Worm (Caenorhabditis elegans) whole organism, L4 larva: ENCODE results near the gene C47A4.5.

ENCODE experiments used
- D1046.2 ChIP-seq: fragments of 200-800 bp; sonication (Bioruptor generic); IDR thresholded peaks from 2 replicates; pipeline ENCODE4 v1.3.6; 2022; ENCODE audit warnings: missing genetic modification characterization, missing compliant biosample characterization
- F44E2.7 ChIP-seq: fragments of 200-800 bp; sonication (Bioruptor generic); IDR thresholded peaks from 2 replicates; pipeline ENCODE4 v2.1.2; 2022; ENCODE audit warnings: missing genetic modification characterization, missing compliant biosample characterization
- F49E8.2 ChIP-seq: sonication (generic microtip); optimal IDR thresholded peaks from 2 replicates; lab custom pipeline; 2016; ENCODE audit warnings: missing compliant biosample characterization, mild to moderate bottlenecking, missing genetic modification characterization, borderline replicate concordance
- R02D3.7 ChIP-seq: fragments of 150-350 bp; sonication (generic microtip); optimal IDR thresholded peaks from 3 replicates; lab custom pipeline; 2014; ENCODE audit warnings: missing biosample characterization, missing genetic modification characterization
- Y48G9A.11 ChIP-seq: fragments of 200-800 bp; sonication (Bioruptor generic); IDR thresholded peaks from 2 replicates; pipeline ENCODE4 v1.3.6; 2022; ENCODE audit warnings: missing genetic modification reagents, missing genetic modification characterization, missing compliant biosample characterization
- Y5F2A.4 ChIP-seq: fragments of 200-800 bp; sonication (Bioruptor generic); optimal IDR thresholded peaks from 2 replicates; lab custom pipeline; 2018; ENCODE audit warnings: mild to moderate bottlenecking, missing genetic modification characterization, missing compliant biosample characterization
- Y75B8A.6 ChIP-seq: fragments of 200-800 bp; sonication (Bioruptor generic); IDR thresholded peaks from 2 replicates; pipeline ENCODE4 v1.3.6; 2022; ENCODE audit warnings: missing genetic modification reagents, missing genetic modification characterization, missing compliant biosample characterization
- ZK337.2 ChIP-seq: fragments of 200-800 bp; sonication (Bioruptor generic); IDR thresholded peaks from 2 replicates; pipeline ENCODE4 v1.3.6; 2022; ENCODE audit warnings: missing genetic modification reagents, missing genetic modification characterization, missing compliant biosample characterization
- aha-1 ChIP-seq: fragments of 150-350 bp; peaks from one replicate; lab custom pipeline; 2014; ENCODE audit warnings: missing biosample characterization, missing genetic modification characterization
- ama-1 ChIP-seq: fragments of 150-350 bp; optimal IDR thresholded peaks from 2 replicates; lab custom pipeline; 2014; ENCODE audit warnings: inconsistent platforms, mixed read lengths
- ceh-20 ChIP-seq: fragments of 200-800 bp; sonication (Bioruptor generic); IDR thresholded peaks from 2 replicates; pipeline ENCODE4 v1.3.6; 2022; ENCODE audit warnings: missing genetic modification reagents, missing genetic modification characterization, missing compliant biosample characterization
- ctbp-1 ChIP-seq: fragments of 200-800 bp; sonication (Bioruptor generic); IDR thresholded peaks from 2 replicates; pipeline ENCODE4 v1.3.6; 2022; ENCODE audit warnings: missing genetic modification reagents, missing genetic modification characterization, missing compliant biosample characterization
- daf-16 ChIP-seq, 3 experiments: sonication (generic microtip); optimal IDR thresholded peaks; 2 replicates each; lab custom pipeline; 2016 to 2017; ENCODE audit warnings: missing genetic modification characterization in 3 of 3, missing genetic modification reagents in 3 of 3, mild to moderate bottlenecking in 2 of 3, missing compliant biosample characterization in 2 of 3, missing biosample characterization in 1 of 3, moderate library complexity in 1 of 3
- daf-19 ChIP-seq: fragments of 200-800 bp; sonication (Bioruptor generic); conservative IDR thresholded peaks from 2 replicates; pipeline ENCODE4 v1.3.6; 2022; ENCODE audit warnings: missing genetic modification characterization, missing compliant biosample characterization
- daf-8 ChIP-seq: fragments of 200-800 bp; sonication (Bioruptor generic); IDR thresholded peaks from 2 replicates; pipeline ENCODE4 v1.3.6; 2022; ENCODE audit warnings: missing genetic modification characterization, missing compliant biosample characterization
- dmd-8 ChIP-seq: fragments of 200-800 bp; sonication (Bioruptor generic); IDR thresholded peaks from 2 replicates; pipeline ENCODE4 v1.3.6; 2022; ENCODE audit warnings: missing genetic modification characterization, missing compliant biosample characterization
- dmd-9 ChIP-seq: fragments of 200-800 bp; sonication (Bioruptor generic); IDR thresholded peaks from 2 replicates; pipeline ENCODE4 v1.3.6; 2022; ENCODE audit warnings: missing genetic modification reagents, missing genetic modification characterization, missing compliant biosample characterization
- duxl-1 ChIP-seq: sonication (generic microtip); optimal IDR thresholded peaks from 2 replicates; lab custom pipeline; 2016; ENCODE audit warnings: mild to moderate bottlenecking, missing genetic modification characterization, moderate library complexity, missing compliant biosample characterization; ENCODE audit not compliant: poor library complexity
- egl-27 ChIP-seq: sonication (generic microtip); optimal IDR thresholded peaks from 3 replicates; lab custom pipeline; 2017; ENCODE audit warnings: missing biosample characterization, missing genetic modification reagents, missing genetic modification characterization
- hif-1 ChIP-seq, 2 experiments: sonication (generic microtip); optimal IDR thresholded peaks; 2 replicates each; lab custom pipeline; 2016 to 2017; ENCODE audit warnings: missing compliant biosample characterization in 2 of 2, missing genetic modification characterization in 2 of 2, missing genetic modification reagents in 2 of 2, missing genotype in 2 of 2, mild to moderate bottlenecking in 1 of 2
- hlh-11 ChIP-seq: fragments of 200-800 bp; sonication (Bioruptor generic); optimal IDR thresholded peaks from 2 replicates; lab custom pipeline; 2018; ENCODE audit warnings: mild to moderate bottlenecking, missing genetic modification characterization, missing compliant biosample characterization
- lin-15B ChIP-seq: fragments of 150-350 bp; sonication (generic microtip); optimal IDR thresholded peaks from 3 replicates; lab custom pipeline; 2014; ENCODE audit warnings: missing biosample characterization, missing genetic modification characterization
- lin-39 ChIP-seq: fragments of 150-350 bp; optimal IDR thresholded peaks from 2 replicates; lab custom pipeline; 2014; ENCODE audit warnings: missing biosample characterization, missing genetic modification reagents, missing genetic modification characterization
- madf-5 ChIP-seq, 2 experiments: fragments of 200-800 bp; sonication (Bioruptor generic); IDR thresholded peaks; 2 replicates each; pipeline ENCODE4 v1.3.6; 2022; ENCODE audit warnings: missing compliant biosample characterization in 2 of 2, missing genetic modification characterization in 2 of 2
- mdt-29 ChIP-seq: fragments of 200-800 bp; sonication (Bioruptor generic); IDR thresholded peaks from 2 replicates; pipeline ENCODE4 v1.3.6; 2022; ENCODE audit warnings: missing genetic modification reagents, missing genetic modification characterization, missing compliant biosample characterization
- mep-1 ChIP-seq: fragments of 150-350 bp; sonication (generic microtip); optimal IDR thresholded peaks from 3 replicates; lab custom pipeline; 2014; ENCODE audit warnings: missing biosample characterization, missing genetic modification characterization
- nhr-10 ChIP-seq: fragments of 150-350 bp; optimal IDR thresholded peaks from 2 replicates; lab custom pipeline; 2014; ENCODE audit warnings: missing biosample characterization, missing genetic modification characterization
- nhr-102 ChIP-seq: sonication (generic microtip); optimal IDR thresholded peaks from 2 replicates; lab custom pipeline; 2016; ENCODE audit warnings: mild to moderate bottlenecking, missing genetic modification characterization, moderate library complexity, missing compliant biosample characterization
- nhr-111 ChIP-seq: fragments of 200-800 bp; sonication (Bioruptor generic); optimal IDR thresholded peaks from 2 replicates; lab custom pipeline; 2018; ENCODE audit warnings: mild to moderate bottlenecking, missing genetic modification characterization, missing compliant biosample characterization
- nhr-237 ChIP-seq: sonication (generic microtip); optimal IDR thresholded peaks from 2 replicates; lab custom pipeline; 2017; ENCODE audit warnings: missing biosample characterization, missing genetic modification characterization
- nhr-42 ChIP-seq: fragments of 200-800 bp; sonication (Bioruptor generic); IDR thresholded peaks from 2 replicates; pipeline ENCODE4 v1.3.6; 2022; ENCODE audit warnings: missing genetic modification characterization, missing compliant biosample characterization
- nhr-76 ChIP-seq: fragments of 150-350 bp; optimal IDR thresholded peaks from 2 replicates; lab custom pipeline; 2014; ENCODE audit warnings: missing biosample characterization, missing genetic modification characterization
- nhr-77 ChIP-seq: fragments of 150-350 bp; optimal IDR thresholded peaks from 2 replicates; lab custom pipeline; 2014; ENCODE audit warnings: missing biosample characterization, missing genetic modification characterization
- pha-4 ChIP-seq, 2 experiments: fragments of 150-350 bp in 1 of 2; fragments of 200-800 bp in 1 of 2; sonication (Bioruptor generic) in 1 of 2; IDR thresholded peaks in 1 of 2; optimal IDR thresholded peaks in 1 of 2; 2 replicates each; pipeline versions ENCODE4 v1.3.6 to Lab custom; 2014 to 2022; ENCODE audit warnings: missing genetic modification characterization in 2 of 2, missing genetic modification reagents in 2 of 2, missing biosample characterization in 1 of 2, missing compliant biosample characterization in 1 of 2
- saeg-2 ChIP-seq: fragments of 200-800 bp; sonication (Bioruptor generic); IDR thresholded peaks from 2 replicates; pipeline ENCODE4 v1.3.6; 2022; ENCODE audit warnings: missing genetic modification reagents, missing genetic modification characterization, missing compliant biosample characterization
- set-16 ChIP-seq: fragments of 200-800 bp; sonication (Bioruptor generic); IDR thresholded peaks from 2 replicates; pipeline ENCODE4 v1.3.6; 2022; ENCODE audit warnings: missing genetic modification reagents, missing genetic modification characterization, missing compliant biosample characterization
- skn-1 ChIP-seq: fragments of 150-350 bp; optimal IDR thresholded peaks from 2 replicates; lab custom pipeline; 2014; ENCODE audit warnings: missing biosample characterization, missing genetic modification characterization
- spr-3 ChIP-seq: fragments of 200-800 bp; sonication (Bioruptor generic); optimal IDR thresholded peaks from 2 replicates; lab custom pipeline; 2018; ENCODE audit warnings: mild to moderate bottlenecking, missing genetic modification characterization, missing compliant biosample characterization
- tag-97 ChIP-seq: fragments of 200-800 bp; sonication (Bioruptor generic); IDR thresholded peaks from 2 replicates; pipeline ENCODE4 v1.3.6; 2022; ENCODE audit warnings: missing genetic modification characterization, missing compliant biosample characterization
- unc-130 ChIP-seq: sonication (generic microtip); optimal IDR thresholded peaks from 2 replicates; lab custom pipeline; 2016; ENCODE audit warnings: missing genetic modification reagents, missing genetic modification characterization, missing compliant biosample characterization
- unc-62 ChIP-seq, 3 experiments: fragments of 150-350 bp in 1 of 3; sonication (generic microtip); optimal IDR thresholded peaks in 2 of 3; peaks in 1 of 3; 1 replicate in 1 of 3; 2 replicates in 2 of 3; lab custom pipeline; 2014 to 2017; ENCODE audit warnings: missing biosample characterization in 3 of 3, missing genetic modification characterization in 3 of 3, missing genetic modification reagents in 3 of 3, missing genotype in 1 of 3
- vab-7 ChIP-seq: fragments of 200-800 bp; sonication (Bioruptor generic); IDR thresholded peaks from 2 replicates; pipeline ENCODE4 v1.3.6; 2022; ENCODE audit warnings: missing genetic modification reagents, missing genetic modification characterization, missing compliant biosample characterization

C47A4.5 gene

DNA sequence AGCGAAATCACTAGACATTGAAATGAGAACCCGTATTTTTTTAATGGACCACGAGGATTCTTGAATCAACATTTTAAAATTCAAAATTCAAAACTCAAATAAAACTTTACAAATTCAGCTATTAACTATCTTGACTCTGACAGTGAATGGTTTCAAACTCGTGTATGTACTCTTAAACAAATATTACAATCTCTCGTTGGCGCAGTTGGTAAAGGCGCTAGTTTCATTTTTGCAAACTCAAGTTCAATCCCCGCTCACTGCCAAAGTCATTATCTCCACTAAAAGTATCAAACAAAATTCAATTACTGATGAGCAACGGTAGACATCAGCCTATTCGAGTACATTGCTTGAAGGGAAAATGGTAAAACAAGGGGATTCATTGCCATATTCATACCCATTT, 44.0 kb upstream of the C47A4.5 start (continued):
- no peak for TF ChIP-seq ZK337.2 (GFP tag; lab: Robert Waterston, UW)
- TF ChIP-seq, all 104 proteins: peak for 17

DNA sequence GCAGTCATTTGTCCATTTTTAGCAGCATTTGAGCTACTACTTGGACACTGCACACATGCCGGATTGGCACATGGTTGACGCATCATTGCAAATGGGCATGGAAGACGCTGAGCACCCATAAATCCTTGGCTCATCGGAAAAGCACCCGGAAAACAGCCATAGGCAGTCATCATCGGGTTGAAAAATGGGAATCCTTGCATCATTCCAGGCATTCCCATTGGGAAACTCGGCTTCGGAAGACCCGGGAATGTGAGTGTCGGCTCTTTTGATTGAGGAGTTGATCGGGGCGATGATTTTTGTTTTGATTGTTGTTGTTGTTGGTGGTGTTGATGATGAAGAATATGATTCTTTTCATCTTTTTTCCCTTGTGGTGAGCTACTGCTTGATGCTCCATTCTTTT, 42.8 kb upstream of the C47A4.5 start:
- TF ChIP-seq vab-7 (GFP tag; lab: Robert Waterston, UW) = no peak
- no peak for TF ChIP-seq dmd-8 (GFP tag; lab: Robert Waterston, UW)
- TF ChIP-seq daf-8 (GFP tag; lab: Robert Waterston, UW) = no peak
- no peak for TF ChIP-seq unc-130 (GFP tag; lab: Kevin White, UChicago)
- TF ChIP-seq saeg-2 (GFP tag; lab: Robert Waterston, UW) = no peak
- TF ChIP-seq nhr-76 = no peak
- no peak for TF ChIP-seq nhr-237 (tag; lab: Kevin White, UChicago)
- TF ChIP-seq ctbp-1 (GFP tag; lab: Robert Waterston, UW) = no peak
- no peak for TF ChIP-seq D1046.2 (GFP tag; lab: Robert Waterston, UW)
- no peak for TF ChIP-seq lin-15B (tag; lab: Kevin White, UChicago)
- no peak for TF ChIP-seq madf-5 (GFP tag; IDR thresholded peaks at IDR 0.05; lab: Robert Waterston, UW)
- TF ChIP-seq mep-1 (tag; lab: Kevin White, UChicago) = no peak
- TF ChIP-seq ceh-20 (GFP tag; lab: Robert Waterston, UW) = peak; percentile 11; the same call in 1 of the 2 replicates
- TF ChIP-seq ama-1 = peak; percentile 11
- TF ChIP-seq duxl-1 (tag; lab: Kevin White, UChicago) = no peak
- no peak for TF ChIP-seq Y75B8A.6
- no peak for TF ChIP-seq pha-4 (GFP tag; IDR thresholded peaks at IDR 0.05; lab: Robert Waterston, UW)
- no peak for TF ChIP-seq pha-4 (tag; optimal IDR thresholded peaks at IDR 0.05; lab: Kevin White, UChicago)
- TF ChIP-seq R02D3.7 = no peak
- no peak for TF ChIP-seq nhr-10
- no peak for TF ChIP-seq nhr-102 (tag; lab: Kevin White, UChicago)
- no peak for TF ChIP-seq egl-27 (tag; lab: Kevin White, UChicago)
- no peak for TF ChIP-seq skn-1 (tag; lab: Kevin White, UChicago)
- no peak for TF ChIP-seq F49E8.2 (tag; lab: Kevin White, UChicago)
- TF ChIP-seq daf-19 = no peak
- no peak for TF ChIP-seq nhr-42 (GFP tag; lab: Robert Waterston, UW)
- no peak for TF ChIP-seq hif-1 (tag; optimal IDR thresholded peaks at IDR 0.05; lab: Kevin White, UChicago)
- no peak for TF ChIP-seq nhr-111
- TF ChIP-seq mdt-29 (GFP tag; lab: Robert Waterston, UW) = no peak
- no peak for TF ChIP-seq set-16 (GFP tag; lab: Robert Waterston, UW)
- no peak for TF ChIP-seq dmd-9 (GFP tag; lab: Robert Waterston, UW)
- TF ChIP-seq unc-62 (GFP tag; optimal IDR thresholded peaks at IDR 0.05 in 1 of 2; lab: Kevin White, UChicago) = peak in 1 of 2 experiments; percentile 96
- TF ChIP-seq unc-62 (tag; optimal IDR thresholded peaks at IDR 0.05; lab: Kevin White, UChicago) = no peak
- TF ChIP-seq Y48G9A.11 (GFP tag; lab: Robert Waterston, UW) = no peak
- no peak for TF ChIP-seq Y5F2A.4 (GFP tag; lab: Kevin White, UChicago)
- TF ChIP-seq lin-39 (tag; lab: Kevin White, UChicago) = no peak
- TF ChIP-seq nhr-77 (tag; lab: Kevin White, UChicago) = no peak
- TF ChIP-seq daf-16 (GFP tag; optimal IDR thresholded peaks at IDR 0.05; lab: Kevin White, UChicago) = no peak
- no peak for TF ChIP-seq daf-16 (tag; optimal IDR thresholded peaks at IDR 0.05; lab: Kevin White, UChicago)
- TF ChIP-seq hlh-11 (tag; lab: Kevin White, UChicago) = peak; percentile 7
- TF ChIP-seq F44E2.7 (GFP tag; lab: Robert Waterston, UW) = no peak
- TF ChIP-seq aha-1 (tag; lab: Kevin White, UChicago) = peak; percentile 51
- no peak for TF ChIP-seq tag-97 (GFP tag; lab: Robert Waterston, UW)
- no peak for TF ChIP-seq spr-3 (GFP tag; lab: Kevin White, UChicago)
